4 fruit fly cellular contexts compared by ENCODE assay signal in genomic region chr2L:1070941-1071340, dm6.
TF ChIP-seq lines count a peak whose summit lies in the region.

No protein-coding gene starts in this region.

- TF ChIP-seq CTCF in whole organism, embryonic (GFP tag; optimal IDR thresholded peaks at IDR 0.05; lab: Kevin White, UChicago) = no peak

TF ChIP-seq in whole organism, embryonic, 481 proteins besides CTCF, POLR2A, EP300 and RAD21 (continues in another document):
- 0 out of 2 replicates have a peak, but pooled peaks have one; percentile 45 for TF ChIP-seq CG3847 (GFP tag; IDR thresholded peaks at IDR 0.05; lab: Robert Waterston, UW)
- TF ChIP-seq Ptx1 (GFP tag; IDR thresholded peaks at IDR 0.05; lab: Robert Waterston, UW) = peak; percentile 35; the same call in 1 of the 2 replicates
- TF ChIP-seq CG7372 (GFP tag; IDR thresholded peaks at IDR 0.05; lab: Robert Waterston, UW) = peak; percentile 32; the same call in 1 of the 2 replicates
- TF ChIP-seq row (GFP tag; IDR thresholded peaks at IDR 0.05; lab: Robert Waterston, UW) = peak; percentile 62
- peak; percentile 45 for TF ChIP-seq Ets65A (GFP tag; lab: Kevin White, UChicago)
- TF ChIP-seq NFAT (GFP tag; IDR thresholded peaks at IDR 0.05; lab: Robert Waterston, UW) = 0 out of 2 replicates have a peak, but pooled peaks have one; percentile 12
- TF ChIP-seq unpg (GFP tag; optimal IDR thresholded peaks at IDR 0.05; lab: Kevin White, UChicago) = peak; percentile 29
- peak; percentile 9 for TF ChIP-seq grau (tag; optimal IDR thresholded peaks at IDR 0.05; lab: Kevin White, UChicago)
- peak; percentile 16 for TF ChIP-seq CG8944 (GFP tag; optimal IDR thresholded peaks at IDR 0.05; lab: Kevin White, UChicago)
- TF ChIP-seq MBD-R2 (GFP tag; IDR thresholded peaks at IDR 0.05; lab: Robert Waterston, UW) = no peak
- TF ChIP-seq pho (GFP tag; optimal IDR thresholded peaks at IDR 0.05; lab: Kevin White, UChicago) = peak; percentile 32
- TF ChIP-seq Trl (optimal IDR thresholded peaks at IDR 0.05; lab: Kevin White, UChicago) = no peak
- peak; percentile 6 for TF ChIP-seq Trl (GFP tag; optimal IDR thresholded peaks at IDR 0.05; lab: Kevin White, UChicago)
- TF ChIP-seq CG30431 (GFP tag; optimal IDR thresholded peaks at IDR 0.05; lab: Kevin White, UChicago) = peak; percentile 13
- no peak for TF ChIP-seq CG11504 (tag; optimal IDR thresholded peaks at IDR 0.05; lab: Kevin White, UChicago)
- TF ChIP-seq Atf3 (GFP tag; optimal IDR thresholded peaks at IDR 0.05; lab: Kevin White, UChicago) = no peak
- TF ChIP-seq CG6254 (GFP tag; optimal IDR thresholded peaks at IDR 0.05; lab: Kevin White, UChicago) = peak; percentile 1
- peak; percentile 3 for TF ChIP-seq az2 (GFP tag; optimal IDR thresholded peaks at IDR 0.05; lab: Kevin White, UChicago)
- TF ChIP-seq ind (GFP tag; optimal IDR thresholded peaks at IDR 0.05; lab: Kevin White, UChicago) = peak; percentile 10
- TF ChIP-seq ATbp (GFP tag; optimal IDR thresholded peaks at IDR 0.05; lab: Kevin White, UChicago) = peak; percentile 25
- TF ChIP-seq CG17912 (GFP tag; optimal IDR thresholded peaks at IDR 0.05; lab: Kevin White, UChicago) = no peak
- TF ChIP-seq CG4360 (GFP tag; IDR thresholded peaks at IDR 0.05; lab: Robert Waterston, UW) = no peak

TF ChIP-seq in whole organism, prepupa, 60 proteins besides CTCF, POLR2A, EP300 and RAD21 (continues in another document):
- TF ChIP-seq Hr39 (GFP tag; optimal IDR thresholded peaks at IDR 0.05; lab: Kevin White, UChicago) (peak; percentile 48), eg (GFP tag; IDR thresholded peaks at IDR 0.05; lab: Robert Waterston, UW) (no peak), Sox14 (GFP tag; optimal IDR thresholded peaks at IDR 0.05; lab: Kevin White, UChicago) (peak; percentile 24), Lpt (GFP tag; optimal IDR thresholded peaks at IDR 0.05; lab: Kevin White, UChicago) (no peak), fd59A (GFP tag; optimal IDR thresholded peaks at IDR 0.05; lab: Kevin White, UChicago) (no peak), cyc (GFP tag; optimal IDR thresholded peaks at IDR 0.05; lab: Kevin White, UChicago) (peak; percentile 26), pdm3 (GFP tag; optimal IDR thresholded peaks at IDR 0.05; lab: Kevin White, UChicago) (no peak), Blimp-1 (GFP tag; optimal IDR thresholded peaks at IDR 0.05; lab: Kevin White, UChicago) (peak; percentile 21), net (GFP tag; optimal IDR thresholded peaks at IDR 0.05; lab: Kevin White, UChicago) (no peak), CG6792 (GFP tag; optimal IDR thresholded peaks at IDR 0.05; lab: Kevin White, UChicago) (peak; percentile 19), CG7368 (GFP tag; optimal IDR thresholded peaks at IDR 0.05; lab: Kevin White, UChicago) (no peak), fd85E (GFP tag; optimal IDR thresholded peaks at IDR 0.05; lab: Kevin White, UChicago) (no peak), CG1621 (tag; optimal IDR thresholded peaks at IDR 0.05; lab: Kevin White, UChicago) (no peak), Hr38 (GFP tag; optimal IDR thresholded peaks at IDR 0.05; lab: Kevin White, UChicago) (no peak), Sox102F (GFP tag; optimal IDR thresholded peaks at IDR 0.05; lab: Kevin White, UChicago) (peak; percentile 10), CG8632 (GFP tag; optimal IDR thresholded peaks at IDR 0.05; lab: Kevin White, UChicago) (no peak), CG15336 (GFP tag; IDR thresholded peaks at IDR 0.05; lab: Robert Waterston, UW) (no peak), Eip75B (GFP tag; optimal IDR thresholded peaks at IDR 0.05; lab: Kevin White, UChicago) (peak; percentile 15), esn (GFP tag; optimal IDR thresholded peaks at IDR 0.05; lab: Kevin White, UChicago) (peak; percentile 20), spab (GFP tag; optimal IDR thresholded peaks at IDR 0.05; lab: Kevin White, UChicago) (no peak), lz (GFP tag; optimal IDR thresholded peaks at IDR 0.05; lab: Kevin White, UChicago) (no peak), Sox15 (GFP tag; optimal IDR thresholded peaks at IDR 0.05; lab: Kevin White, UChicago) (peak; percentile 25), CG3032 (tag; optimal IDR thresholded peaks at IDR 0.05; lab: Kevin White, UChicago) (no peak), dsx (GFP tag; optimal IDR thresholded peaks at IDR 0.05; lab: Kevin White, UChicago; ENCODE audit: poor library complexity, severe bottlenecking) (no peak), Gug (GFP tag; IDR thresholded peaks at IDR 0.05; lab: Robert Waterston, UW) (no peak)

TF ChIP-seq in whole organism, pupa, 21 proteins besides CTCF, POLR2A, EP300 and RAD21:
- TF ChIP-seq CG14655 (GFP tag; optimal IDR thresholded peaks at IDR 0.05; lab: Kevin White, UChicago) (peak; percentile 39), CG10348 (GFP tag; IDR thresholded peaks at IDR 0.05; lab: Robert Waterston, UW) (no peak), CG4496 (GFP tag; IDR thresholded peaks at IDR 0.05; lab: Robert Waterston, UW) (0 out of 3 replicates have a peak, but pooled peaks have one; percentile 34), fd96Ca (GFP tag; IDR thresholded peaks at IDR 0.05; lab: Robert Waterston, UW) (peak; percentile 49; the same call in 2 of the 3 replicates), CG9948 (tag; optimal IDR thresholded peaks at IDR 0.05; lab: Kevin White, UChicago) (peak; percentile 5), Pif1B (GFP tag; optimal IDR thresholded peaks at IDR 0.05; lab: Kevin White, UChicago) (no peak), CG13204 (GFP tag; optimal IDR thresholded peaks at IDR 0.05; lab: Kevin White, UChicago) (no peak), CG8301 (tag; optimal IDR thresholded peaks at IDR 0.05; lab: Kevin White, UChicago) (peak; percentile 36), CG32121 (GFP tag; IDR thresholded peaks at IDR 0.05; lab: Robert Waterston, UW) (no peak), CG15710 (tag; optimal IDR thresholded peaks at IDR 0.05; lab: Kevin White, UChicago) (peak; percentile 34), CG8159 (tag; optimal IDR thresholded peaks at IDR 0.05; lab: Kevin White, UChicago) (peak; percentile 5), CG17806 (tag; optimal IDR thresholded peaks at IDR 0.05; lab: Kevin White, UChicago) (peak; percentile 6), Ets98B (GFP tag; IDR thresholded peaks at IDR 0.05; lab: Robert Waterston, UW) (no peak), Pif1A (GFP tag; optimal IDR thresholded peaks at IDR 0.05; lab: Kevin White, UChicago) (no peak)

TF ChIP-seq in whole organism, wandering third instar larva, 38 proteins besides CTCF, POLR2A, EP300 and RAD21 (continues in another document):
- no peak for TF ChIP-seq GATAd (GFP tag; optimal IDR thresholded peaks at IDR 0.05; lab: Kevin White, UChicago)
- TF ChIP-seq dsf (GFP tag; optimal IDR thresholded peaks at IDR 0.05; lab: Kevin White, UChicago; ENCODE audit: borderline replicate concordance) = no peak
- no peak for TF ChIP-seq Hr83 (GFP tag; optimal IDR thresholded peaks at IDR 0.05; lab: Kevin White, UChicago; ENCODE audit: poor library complexity, severe bottlenecking)
- peak; percentile 65 for TF ChIP-seq fru (GFP tag; optimal IDR thresholded peaks at IDR 0.05; lab: Kevin White, UChicago)
- no peak for TF ChIP-seq sv (GFP tag; optimal IDR thresholded peaks at IDR 0.05; lab: Kevin White, UChicago)
- no peak for TF ChIP-seq Dfd (GFP tag; optimal IDR thresholded peaks at IDR 0.05; lab: Kevin White, UChicago)
- TF ChIP-seq psq (GFP tag; optimal IDR thresholded peaks at IDR 0.05; lab: Kevin White, UChicago) = no peak
- TF ChIP-seq Abd-B (GFP tag; optimal IDR thresholded peaks at IDR 0.05; lab: Kevin White, UChicago) = no peak
- TF ChIP-seq jim (GFP tag; optimal IDR thresholded peaks at IDR 0.05; lab: Kevin White, UChicago) = no peak
- TF ChIP-seq Sp1 (GFP tag; optimal IDR thresholded peaks at IDR 0.05; lab: Kevin White, UChicago) = peak; percentile 20
- TF ChIP-seq ey (GFP tag; optimal IDR thresholded peaks at IDR 0.05; lab: Kevin White, UChicago) = peak; percentile 56
- TF ChIP-seq rgr (GFP tag; optimal IDR thresholded peaks at IDR 0.05; lab: Kevin White, UChicago) = peak; percentile 42
- TF ChIP-seq N (GFP tag; optimal IDR thresholded peaks at IDR 0.05; lab: Kevin White, UChicago) = no peak
- no peak for TF ChIP-seq dl (GFP tag; optimal IDR thresholded peaks at IDR 0.05; lab: Kevin White, UChicago; ENCODE audit: insufficient read depth in 1 of 2, partially characterized antibody in 2 of 2)
- peak; percentile 53 for TF ChIP-seq HLH106 (tag; optimal IDR thresholded peaks at IDR 0.05; lab: Kevin White, UChicago)
- no peak for TF ChIP-seq brk (GFP tag; optimal IDR thresholded peaks at IDR 0.05; lab: Kevin White, UChicago)
- TF ChIP-seq Jra (GFP tag; optimal IDR thresholded peaks at IDR 0.05; lab: Kevin White, UChicago) = no peak
- no peak for TF ChIP-seq Myc (optimal IDR thresholded peaks at IDR 0.05; lab: Kevin White, UChicago)
- no peak for TF ChIP-seq lola (GFP tag; optimal IDR thresholded peaks at IDR 0.05; lab: Kevin White, UChicago)
- no peak for TF ChIP-seq tai (GFP tag; optimal IDR thresholded peaks at IDR 0.05; lab: Kevin White, UChicago)
- no peak for TF ChIP-seq Hnf4 (GFP tag; optimal IDR thresholded peaks at IDR 0.05; lab: Kevin White, UChicago)
- TF ChIP-seq CG9705 (GFP tag; optimal IDR thresholded peaks at IDR 0.05; lab: Kevin White, UChicago) = no peak
- TF ChIP-seq foxo (GFP tag; optimal IDR thresholded peaks at IDR 0.05; lab: Kevin White, UChicago) = peak in 1 of 2 experiments; percentile 68
- peak; percentile 12 for TF ChIP-seq woc (GFP tag; optimal IDR thresholded peaks at IDR 0.05; lab: Kevin White, UChicago)
- no peak for TF ChIP-seq CG32264 (GFP tag; optimal IDR thresholded peaks at IDR 0.05; lab: Kevin White, UChicago)
- TF ChIP-seq Rel (GFP tag; optimal IDR thresholded peaks at IDR 0.05; lab: Kevin White, UChicago) = no peak
- TF ChIP-seq Rel (tag; optimal IDR thresholded peaks at IDR 0.05; lab: Kevin White, UChicago) = no peak
- no peak for TF ChIP-seq pan (optimal IDR thresholded peaks at IDR 0.05; lab: Kevin White, UChicago)
- TF ChIP-seq sage (GFP tag; optimal IDR thresholded peaks at IDR 0.05; lab: Kevin White, UChicago) = no peak
- peak; percentile 5 for TF ChIP-seq OdsH (GFP tag; optimal IDR thresholded peaks at IDR 0.05; lab: Kevin White, UChicago)
- peak; percentile 2 for TF ChIP-seq dmrt93B (GFP tag; optimal IDR thresholded peaks at IDR 0.05; lab: Kevin White, UChicago)
- TF ChIP-seq CrebA (GFP tag; optimal IDR thresholded peaks at IDR 0.05; lab: Kevin White, UChicago; ENCODE audit: borderline replicate concordance) = no peak
- TF ChIP-seq Hr78 (GFP tag; optimal IDR thresholded peaks at IDR 0.05; lab: Kevin White, UChicago) = no peak
- no peak for TF ChIP-seq usp (GFP tag; optimal IDR thresholded peaks at IDR 0.05; lab: Kevin White, UChicago)
- TF ChIP-seq h (GFP tag; optimal IDR thresholded peaks at IDR 0.05; lab: Kevin White, UChicago) = peak; percentile 56
- TF ChIP-seq Dif (GFP tag; optimal IDR thresholded peaks at IDR 0.05; lab: Kevin White, UChicago; ENCODE audit: partially characterized antibody) = no peak
- TF ChIP-seq br (GFP tag; optimal IDR thresholded peaks at IDR 0.05; lab: Kevin White, UChicago) = peak; percentile 20
- TF ChIP-seq Vsx2 (GFP tag; optimal IDR thresholded peaks at IDR 0.05; lab: Kevin White, UChicago; ENCODE audit: partially characterized antibody) = no peak

Comparison
In these comparisons a context has a peak if more than half of its experiments do, and no peak if none do; other contexts are left out.
1. Of the 7 proteins assayed by ChIP-seq in both whole organism, embryonic and whole organism, prepupa: peak only in whole organism, embryonic: Gug; only in whole organism, prepupa: Hr39 and Sox102F; in both: Blimp-1; in neither: 3.